Fruit fly (Drosophila melanogaster): ENCODE data around the gene CG1387.

CG1387 gene

dm6 chrX:8385481-8385880, at the start of gene CG1387:
Gene CG1387, plus strand, starts transcription at chrX:8385781.
- TF ChIP-seq Sox100B (GFP tag; optimal IDR thresholded peaks at IDR 0.05) (no peak), slp2 (GFP tag; optimal IDR thresholded peaks at IDR 0.05) (no peak), gt (GFP tag; IDR thresholded peaks at IDR 0.05) (no peak), hb (GFP tag; IDR thresholded peaks at IDR 0.05; ENCODE audit: partially characterized antibody) (no peak), Chrac-16 (GFP tag; optimal IDR thresholded peaks at IDR 0.05) (no peak), zen (tag; optimal IDR thresholded peaks at IDR 0.05) (no peak), Trl (optimal IDR thresholded peaks at IDR 0.05) (no peak), Trl (GFP tag; optimal IDR thresholded peaks at IDR 0.05) (no peak), CG10565 (GFP tag; optimal IDR thresholded peaks at IDR 0.05) (no peak), Bdp1 (GFP tag; optimal IDR thresholded peaks at IDR 0.05) (no peak), bsh (GFP tag; optimal IDR thresholded peaks at IDR 0.05) (no peak)

dm6 chrX:8366329-8366728, 19.3 kb upstream of the CG1387 start:
- no peak for TF ChIP-seq prd (optimal IDR thresholded peaks at IDR 0.05)
- no peak for TF ChIP-seq prd (GFP tag; IDR thresholded peaks at IDR 0.05)
- no peak for TF ChIP-seq Doc2 (GFP tag; IDR thresholded peaks at IDR 0.05)
- no peak for TF ChIP-seq Max (GFP tag; optimal IDR thresholded peaks at IDR 0.05)
- no peak for TF ChIP-seq Nf-YC (tag; optimal IDR thresholded peaks at IDR 0.05)
- peak; percentile 96 for TF ChIP-seq CG8359 (GFP tag; optimal IDR thresholded peaks at IDR 0.05; ENCODE audit: borderline replicate concordance)
- no peak for TF ChIP-seq CG4328 (GFP tag; optimal IDR thresholded peaks at IDR 0.05)

DNA sequence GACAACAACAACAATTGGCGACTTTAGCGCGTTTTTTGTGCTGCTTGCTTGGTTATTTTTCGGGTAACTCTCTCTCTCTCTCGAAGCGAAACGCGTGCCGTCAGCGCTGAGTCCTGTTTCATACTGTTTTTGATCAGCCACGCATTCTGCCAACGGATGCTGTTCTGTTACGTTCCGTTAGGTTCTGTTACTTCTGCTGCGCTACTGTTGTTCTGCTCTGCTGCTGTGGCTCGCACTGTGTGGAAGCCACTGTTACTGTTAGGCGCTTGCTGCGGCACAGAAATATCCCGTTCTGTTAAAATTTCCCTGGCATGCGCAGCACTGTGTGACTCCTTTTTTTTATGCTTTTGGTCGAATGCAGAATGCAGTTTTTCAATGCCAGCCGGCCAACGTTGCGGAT, 18.5 kb upstream of the CG1387 start, which contains the start of gene nAChRalpha3:
Gene nAChRalpha3 (minus strand): TSS at position 101 of the 400 bp plus-strand sequence.
- TF ChIP-seq Lhr (GFP tag; optimal IDR thresholded peaks at IDR 0.05) (no peak), CG9876 (GFP tag; optimal IDR thresholded peaks at IDR 0.05) (no peak), Elba2 (GFP tag; optimal IDR thresholded peaks at IDR 0.05) (no peak), CG12155 (GFP tag; optimal IDR thresholded peaks at IDR 0.05) (no peak), CG3995 (GFP tag; optimal IDR thresholded peaks at IDR 0.05) (no peak), Hsf (GFP tag; optimal IDR thresholded peaks at IDR 0.05) (no peak), Sry-β (GFP tag; optimal IDR thresholded peaks at IDR 0.05) (no peak), ac (GFP tag; optimal IDR thresholded peaks at IDR 0.05) (no peak), Drgx (GFP tag; IDR thresholded peaks at IDR 0.05) (no peak), Oaz (GFP tag; IDR thresholded peaks at IDR 0.05) (no peak), CG9609 (GFP tag; optimal IDR thresholded peaks at IDR 0.05) (no peak)

- TF ChIP-seq CTCF (GFP tag; optimal IDR thresholded peaks at IDR 0.05) = peak; percentile 30
- TF ChIP-seq gcm2 (GFP tag; optimal IDR thresholded peaks at IDR 0.05) = no peak
These were observed 13.9 kb upstream of the CG1387 start for dm6 chrX:8371729-8372128.

DNA sequence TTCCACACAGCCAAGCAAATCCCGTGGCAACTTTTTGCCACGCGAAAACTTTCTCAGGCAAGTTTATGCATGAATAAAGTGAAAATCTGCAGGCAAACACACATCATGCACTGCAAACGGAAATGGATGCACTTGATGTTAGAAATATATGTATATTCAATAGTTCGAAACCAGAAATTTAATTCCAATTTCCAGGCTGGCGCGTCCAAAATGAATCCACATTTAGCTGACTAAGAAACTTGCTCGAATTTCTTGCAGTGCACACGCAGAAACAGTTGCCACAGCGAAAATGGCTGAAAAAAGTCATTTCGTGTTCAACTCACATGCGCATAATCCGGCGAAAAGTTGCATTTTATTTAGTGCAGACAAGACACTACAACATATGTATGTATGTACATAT, 11.0 kb downstream of the CG1387 start:
- TF ChIP-seq row (GFP tag; IDR thresholded peaks at IDR 0.05) (0 out of 3 replicates have a peak, but pooled peaks have one; percentile 13), CHES-1-like (GFP tag; optimal IDR thresholded peaks at IDR 0.05) (no peak), Drgx (GFP tag; IDR thresholded peaks at IDR 0.05) (peak; percentile 77), prd (optimal IDR thresholded peaks at IDR 0.05) (no peak), prd (GFP tag; IDR thresholded peaks at IDR 0.05) (0 out of 3 replicates have a peak, but pooled peaks have one; percentile 4), Hmx (GFP tag; optimal IDR thresholded peaks at IDR 0.05) (no peak), sisA (GFP tag; IDR thresholded peaks at IDR 0.05) (peak; percentile 36; the same call in 1 of the 2 replicates), Xrp1 (GFP tag; IDR thresholded peaks at IDR 0.05) (0 out of 2 replicates have a peak, but pooled peaks have one; percentile 12), ftz-f1 (GFP tag; optimal IDR thresholded peaks at IDR 0.05) (no peak), ci (GFP tag; IDR thresholded peaks at IDR 0.05) (peak; percentile 44; the same call in 1 of the 3 replicates), CG31441 (GFP tag; IDR thresholded peaks at IDR 0.05) (no peak), slbo (GFP tag; IDR thresholded peaks at IDR 0.05) (0 out of 2 replicates have a peak, but pooled peaks have one; percentile 24), sens (GFP tag) (peak; percentile 72), Pdp1 (GFP tag; optimal IDR thresholded peaks at IDR 0.05) (no peak), CG14441 (GFP tag; IDR thresholded peaks at IDR 0.05) (no peak), Med (GFP tag) (peak; percentile 70), pan (optimal IDR thresholded peaks at IDR 0.05) (no peak), pan (GFP tag; optimal IDR thresholded peaks at IDR 0.05 in 1 of 2, IDR thresholded peaks at IDR 0.05 in 1 of 2) (peak in 1 of 2 experiments; percentile 23), hkb (optimal IDR thresholded peaks at IDR 0.05) (no peak), hkb (GFP tag; IDR thresholded peaks at IDR 0.05) (0 out of 2 replicates have a peak, but pooled peaks have one; percentile 11)
